Fruit fly (Drosophila melanogaster) whole organism, embryonic: ENCODE results near the gene Indy.

Experiments
- Atf6 ChIP-seq: fragments of 200-800 bp; sonication (Bioruptor generic); IDR thresholded peaks from 2 replicates; pipeline ENCODE4 v1.3.6; 2022; ENCODE audit warnings: missing biosample characterization, missing genetic modification characterization
- BtbVII ChIP-seq: fragments of 200-800 bp; sonication (Bioruptor generic); optimal IDR thresholded peaks from 3 replicates; lab custom pipeline; 2017; ENCODE audit warnings: missing biosample characterization, mild to moderate bottlenecking, missing genetic modification characterization
- CG10565 ChIP-seq: fragments of 200-800 bp; sonication (Bioruptor generic); optimal IDR thresholded peaks from 3 replicates; lab custom pipeline; 2016; ENCODE audit warnings: missing biosample characterization, mild to moderate bottlenecking, missing genetic modification characterization
- CG12219 ChIP-seq: fragments of 200-800 bp; sonication (Bioruptor generic); optimal IDR thresholded peaks from 3 replicates; lab custom pipeline; 2018; ENCODE audit warnings: missing biosample characterization, mild to moderate bottlenecking, missing genetic modification characterization
- CG14710 ChIP-seq: fragments of 200-800 bp; sonication (Bioruptor generic); optimal IDR thresholded peaks from 3 replicates; lab custom pipeline; 2019; ENCODE audit warnings: missing biosample characterization, mild to moderate bottlenecking, missing genetic modification characterization, moderate library complexity
- CG17361 ChIP-seq: fragments of 200-800 bp; sonication (Bioruptor generic); IDR thresholded peaks from 3 replicates; pipeline ENCODE4 v1.3.6; 2022; ENCODE audit warnings: missing biosample characterization, missing genetic modification characterization
- CG17829 ChIP-seq: fragments of 200-800 bp; optimal IDR thresholded peaks from 2 replicates; lab custom pipeline; 2019; ENCODE audit warnings: missing biosample characterization, mild to moderate bottlenecking, missing genetic modification characterization, moderate library complexity
- CG1832 ChIP-seq: fragments of 200-800 bp; sonication (Bioruptor generic); optimal IDR thresholded peaks from 2 replicates; lab custom pipeline; 2017; ENCODE audit warnings: missing biosample characterization, mild to moderate bottlenecking, missing genetic modification characterization, inconsistent platforms
- CG3163 ChIP-seq: fragments of 200-800 bp; sonication (Bioruptor generic); optimal IDR thresholded peaks from 3 replicates; lab custom pipeline; 2016; ENCODE audit warnings: missing biosample characterization, missing genetic modification characterization
- CG32532 ChIP-seq: fragments of 200-800 bp; sonication (Bioruptor generic); IDR thresholded peaks from 2 replicates; pipeline ENCODE4 v1.3.6; 2022; ENCODE audit warnings: missing biosample characterization, missing genetic modification characterization
- CG33213 ChIP-seq: fragments of 200-800 bp; sonication (Bioruptor generic); optimal IDR thresholded peaks from 3 replicates; lab custom pipeline; 2016; ENCODE audit warnings: missing biosample characterization, missing genetic modification characterization
- CG3407 ChIP-seq: fragments of 200-800 bp; sonication (Bioruptor generic); optimal IDR thresholded peaks from 2 replicates; lab custom pipeline; 2018; ENCODE audit warnings: missing biosample characterization, mild to moderate bottlenecking, missing genetic modification characterization
- CG34422 ChIP-seq: fragments of 200-800 bp; sonication (Bioruptor generic); IDR thresholded peaks from 3 replicates; pipeline ENCODE4 v1.3.6; 2022; ENCODE audit warnings: missing biosample characterization, missing genetic modification characterization
- CG4282 ChIP-seq: fragments of 200-800 bp; sonication (Bioruptor generic); optimal IDR thresholded peaks from 2 replicates; lab custom pipeline; 2016; ENCODE audit warnings: missing biosample characterization, missing genetic modification characterization
- CG4707 ChIP-seq: fragments of 200-800 bp; sonication (Bioruptor generic); optimal IDR thresholded peaks from 2 replicates; lab custom pipeline; 2018; ENCODE audit warnings: missing biosample characterization, mild to moderate bottlenecking, missing genetic modification characterization, moderate library complexity
- CG4854 ChIP-seq: fragments of 200-800 bp; sonication (Bioruptor generic); optimal IDR thresholded peaks from 2 replicates; lab custom pipeline; 2016; ENCODE audit warnings: missing biosample characterization, missing genetic modification characterization, inconsistent platforms
- CG6654 ChIP-seq: fragments of 200-800 bp; sonication (Bioruptor generic); optimal IDR thresholded peaks from 2 replicates; lab custom pipeline; 2017; ENCODE audit warnings: missing biosample characterization, mild to moderate bottlenecking, missing genetic modification characterization
- CG7357 ChIP-seq: fragments of 200-800 bp; sonication (Bioruptor generic); IDR thresholded peaks from 3 replicates; pipeline ENCODE4 v1.3.6; 2022; ENCODE audit warnings: missing biosample characterization, missing genetic modification characterization
- CrebB ChIP-seq: fragments of 200-800 bp; sonication (Bioruptor generic); optimal IDR thresholded peaks from 3 replicates; lab custom pipeline; 2018; ENCODE audit warnings: missing biosample characterization, mild to moderate bottlenecking, missing genetic modification characterization
- Dip3 ChIP-seq: fragments of 200-800 bp; sonication (Bioruptor generic); optimal IDR thresholded peaks from 3 replicates; lab custom pipeline; 2016; ENCODE audit warnings: missing biosample characterization, missing genetic modification characterization
- Doc3 ChIP-seq: fragments of 200-800 bp; sonication (Bioruptor generic); IDR thresholded peaks from 3 replicates; pipeline ENCODE4 v1.3.6; 2022; ENCODE audit warnings: missing biosample characterization, missing genetic modification characterization; ENCODE audit not compliant: partially characterized antibody
- Dp ChIP-seq: fragments of 200-800 bp; sonication (Bioruptor generic); optimal IDR thresholded peaks from 2 replicates; lab custom pipeline; 2018; ENCODE audit warnings: missing biosample characterization, mild to moderate bottlenecking, missing genetic modification characterization, moderate library complexity
- ERR ChIP-seq: fragments of 200-800 bp; sonication (Bioruptor generic); optimal IDR thresholded peaks from 2 replicates; lab custom pipeline; 2016; ENCODE audit warnings: missing biosample characterization, missing genetic modification characterization
- Fer3 ChIP-seq: fragments of 200-800 bp; sonication (Bioruptor generic); optimal IDR thresholded peaks from 2 replicates; lab custom pipeline; 2018; ENCODE audit warnings: missing biosample characterization, mild to moderate bottlenecking, missing genetic modification characterization, moderate library complexity
- Hr3 ChIP-seq: fragments of 200-800 bp; sonication (Bioruptor generic); optimal IDR thresholded peaks from 3 replicates; lab custom pipeline; 2016; ENCODE audit warnings: missing biosample characterization, missing genetic modification characterization
- Jarid2 ChIP-seq: fragments of 200-800 bp; sonication (Bioruptor generic); optimal IDR thresholded peaks from 3 replicates; lab custom pipeline; 2017; ENCODE audit warnings: mild to moderate bottlenecking, missing biosample characterization, missing genetic modification reagents, missing genetic modification characterization
- Kr ChIP-seq: fragments of 200-800 bp; sonication (Bioruptor generic); optimal IDR thresholded peaks from 2 replicates; lab custom pipeline; 2017; ENCODE audit warnings: missing biosample characterization, mild to moderate bottlenecking, missing genetic modification characterization
- MBD-R2 ChIP-seq: fragments of 200-800 bp; sonication (Bioruptor generic); IDR thresholded peaks from 2 replicates; pipeline ENCODE4 v1.3.6; 2022; ENCODE audit warnings: missing biosample characterization, missing genetic modification characterization
- NC2β ChIP-seq: fragments of 200-800 bp; sonication (Bioruptor generic); optimal IDR thresholded peaks from 2 replicates; lab custom pipeline; 2016; ENCODE audit warnings: missing biosample characterization, missing genetic modification characterization
- Oaz ChIP-seq: fragments of 200-800 bp; sonication (Bioruptor generic); IDR thresholded peaks from 2 replicates; pipeline ENCODE4 v1.3.6; 2022; ENCODE audit warnings: missing biosample characterization, missing genetic modification characterization
- Six4 ChIP-seq: fragments of 200-800 bp; sonication (Bioruptor generic); optimal IDR thresholded peaks from 2 replicates; lab custom pipeline; 2016; ENCODE audit warnings: missing biosample characterization, missing genetic modification characterization
- Spps ChIP-seq: fragments of 200-800 bp; sonication (Bioruptor generic); optimal IDR thresholded peaks from 2 replicates; lab custom pipeline; 2018; ENCODE audit warnings: missing biosample characterization, mild to moderate bottlenecking, missing genetic modification characterization
- Vsx1 ChIP-seq: fragments of 200-800 bp; sonication (Bioruptor generic); optimal IDR thresholded peaks from 2 replicates; lab custom pipeline; 2017; ENCODE audit warnings: missing biosample characterization, mild to moderate bottlenecking, missing genetic modification characterization, missing genetic modification reagents
- caup ChIP-seq: fragments of 200-800 bp; sonication (Bioruptor generic); optimal IDR thresholded peaks from 3 replicates; lab custom pipeline; 2017; ENCODE audit warnings: missing biosample characterization, mild to moderate bottlenecking, missing genetic modification characterization, moderate library complexity; ENCODE audit not compliant: severe bottlenecking
- ci ChIP-seq: fragments of 200-800 bp; sonication (Bioruptor generic); IDR thresholded peaks from 3 replicates; pipeline ENCODE4 v1.3.6; 2022; ENCODE audit warnings: missing biosample characterization, missing genetic modification characterization
- da ChIP-seq: fragments of 200-800 bp; sonication (Bioruptor generic); optimal IDR thresholded peaks from 2 replicates; lab custom pipeline; 2016; ENCODE audit warnings: missing biosample characterization, missing genetic modification characterization
- ems ChIP-seq: fragments of 200-800 bp; sonication (Bioruptor generic); optimal IDR thresholded peaks from 3 replicates; lab custom pipeline; 2016; ENCODE audit warnings: missing biosample characterization, missing genetic modification characterization
- grau ChIP-seq: fragments of 200-800 bp; optimal IDR thresholded peaks from 3 replicates; lab custom pipeline; 2019; ENCODE audit warnings: missing biosample characterization, mild to moderate bottlenecking, missing genetic modification characterization, moderate library complexity
- grn ChIP-seq: fragments of 200-800 bp; sonication (Bioruptor generic); optimal IDR thresholded peaks from 3 replicates; lab custom pipeline; 2017; ENCODE audit warnings: missing biosample characterization, missing genetic modification characterization
- gsb ChIP-seq: fragments of 200-800 bp; sonication (Bioruptor generic); IDR thresholded peaks from 2 replicates; pipeline ENCODE4 v1.3.6; 2022; ENCODE audit warnings: missing biosample characterization, missing genetic modification characterization
- kah ChIP-seq: fragments of 200-800 bp; sonication (Bioruptor generic); optimal IDR thresholded peaks from 2 replicates; lab custom pipeline; 2018; ENCODE audit warnings: missing biosample characterization, mild to moderate bottlenecking, missing genetic modification characterization
- luna ChIP-seq: fragments of 200-800 bp; sonication (Bioruptor generic); optimal IDR thresholded peaks from 2 replicates; lab custom pipeline; 2016; ENCODE audit warnings: missing biosample characterization, missing genetic modification characterization
- mld ChIP-seq: fragments of 200-800 bp; sonication (Bioruptor generic); IDR thresholded peaks from 3 replicates; pipeline ENCODE4 v1.3.6; 2022; ENCODE audit warnings: missing biosample characterization, missing genetic modification characterization; ENCODE audit not compliant: partially characterized antibody
- pho ChIP-seq: fragments of 200-800 bp; sonication (Bioruptor generic); optimal IDR thresholded peaks from 2 replicates; lab custom pipeline; 2016; ENCODE audit warnings: missing biosample characterization, missing genetic modification characterization
- phol ChIP-seq: fragments of 200-800 bp; sonication (Bioruptor generic); optimal IDR thresholded peaks from 3 replicates; lab custom pipeline; 2018; ENCODE audit warnings: missing biosample characterization, mild to moderate bottlenecking, missing genetic modification characterization, moderate library complexity
- ranshi ChIP-seq: fragments of 200-800 bp; sonication (Bioruptor generic); IDR thresholded peaks from 2 replicates; pipeline ENCODE4 v1.3.6; 2022; ENCODE audit warnings: missing biosample characterization, missing genetic modification characterization
- rib ChIP-seq: fragments of 200-800 bp; sonication (Bioruptor generic); IDR thresholded peaks from 2 replicates; pipeline ENCODE4 v1.3.6; 2022; ENCODE audit warnings: missing biosample characterization, missing genetic modification characterization
- sd ChIP-seq: fragments of 200-800 bp; sonication (Bioruptor generic); optimal IDR thresholded peaks from 3 replicates; lab custom pipeline; 2018; ENCODE audit warnings: missing biosample characterization, mild to moderate bottlenecking, missing genetic modification characterization, moderate library complexity
- so ChIP-seq: fragments of 200-800 bp; sonication (Bioruptor generic); IDR thresholded peaks from 3 replicates; pipeline ENCODE4 v1.3.6; 2022; ENCODE audit warnings: missing biosample characterization, missing genetic modification characterization
- ttk ChIP-seq: fragments of 200-800 bp; sonication (Bioruptor generic); IDR thresholded peaks from 2 replicates; pipeline ENCODE4 v2.1.2; 2022; ENCODE audit warnings: missing biosample characterization, missing genetic modification characterization
- vvl ChIP-seq: fragments of 200-800 bp; sonication (Bioruptor generic); IDR thresholded peaks from 2 replicates; pipeline ENCODE4 v1.3.6; 2022; ENCODE audit warnings: missing biosample characterization, missing genetic modification characterization

The Indy gene

DNA sequence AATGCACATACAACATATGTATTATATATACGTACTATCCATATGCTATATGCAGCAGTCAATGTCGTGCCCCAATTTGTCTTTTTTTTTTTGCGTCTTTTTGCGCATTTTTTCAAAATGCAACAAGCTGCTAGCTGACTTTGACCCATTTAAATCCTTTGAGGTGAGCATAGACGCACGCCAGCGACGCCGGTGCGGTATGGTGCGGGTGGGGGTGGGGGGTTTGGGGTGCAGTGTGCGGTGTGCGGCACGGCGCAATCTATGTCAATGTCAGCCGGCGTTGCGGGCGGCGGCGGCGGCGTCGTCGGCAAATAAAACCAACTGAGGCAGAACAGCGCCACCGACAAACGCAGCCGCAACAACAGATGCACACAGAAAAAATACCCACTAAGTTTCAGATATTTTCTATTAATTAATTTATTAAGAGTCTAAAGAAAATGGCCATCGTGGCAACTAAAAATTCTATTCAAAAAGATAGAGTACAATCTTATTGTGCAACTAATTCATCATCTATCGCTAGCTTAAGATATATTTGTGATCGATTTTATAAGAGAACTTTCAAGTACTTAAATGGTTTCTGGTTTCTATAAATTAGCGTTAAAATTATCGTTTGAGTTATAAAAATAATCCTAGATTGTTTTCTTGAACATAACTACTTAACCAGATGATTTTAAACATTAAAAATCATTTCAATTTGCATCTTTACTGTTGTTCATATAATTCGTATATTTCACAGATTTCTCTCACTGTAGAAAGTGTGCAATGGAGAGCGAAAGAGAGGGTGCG, 50.8 kb downstream of the Indy start (continued):
- TF ChIP-seq CG12219 (GFP tag; lab: Kevin White, UChicago), result no peak
- no peak for TF ChIP-seq Doc3
- no peak for TF ChIP-seq CG4707 (GFP tag; lab: Kevin White, UChicago)
- TF ChIP-seq BtbVII, result no peak
- no peak for TF ChIP-seq CrebB (tag; lab: Kevin White, UChicago)
- no peak for TF ChIP-seq Jarid2 (GFP tag; lab: Kevin White, UChicago)
- no peak for TF ChIP-seq Spps (tag; lab: Kevin White, UChicago)
- no peak for TF ChIP-seq Fer3 (tag; lab: Kevin White, UChicago)
- TF ChIP-seq caup (GFP tag; lab: Kevin White, UChicago), result no peak
- TF ChIP-seq CG14710 (tag; lab: Kevin White, UChicago), result peak; percentile 17
- no peak for TF ChIP-seq ci (GFP tag; lab: Robert Waterston, UW)
- TF ChIP-seq MBD-R2 (GFP tag; lab: Robert Waterston, UW), result no peak
- no peak for TF ChIP-seq CG4282 (GFP tag; lab: Kevin White, UChicago)
- peak; percentile 20 for TF ChIP-seq CG17829
- peak; percentile 74 for TF ChIP-seq CG17361 (GFP tag; lab: Robert Waterston, UW)
- no peak for TF ChIP-seq grn (GFP tag; lab: Kevin White, UChicago)
- no peak for TF ChIP-seq ranshi (GFP tag; lab: Robert Waterston, UW)
- no peak for TF ChIP-seq Dip3 (GFP tag; lab: Kevin White, UChicago)
- TF ChIP-seq kah (GFP tag; lab: Kevin White, UChicago), result no peak
- TF ChIP-seq Hr3 (GFP tag; lab: Kevin White, UChicago), result no peak
- no peak for TF ChIP-seq CG33213 (GFP tag; lab: Kevin White, UChicago)
- TF ChIP-seq ERR, result no peak
- TF ChIP-seq Vsx1, result no peak
- peak; percentile 10 for TF ChIP-seq CG3407
- no peak for TF ChIP-seq gsb (GFP tag; lab: Robert Waterston, UW)
- no peak for TF ChIP-seq pho
- TF ChIP-seq Atf6, result no peak
- TF ChIP-seq CG32532 (GFP tag; lab: Robert Waterston, UW), result no peak
- peak; percentile 21; the same call in 1 of the 2 replicates for TF ChIP-seq vvl (GFP tag; lab: Robert Waterston, UW)
- peak; percentile 18 for TF ChIP-seq grau (tag; lab: Kevin White, UChicago)
- TF ChIP-seq rib (GFP tag; lab: Robert Waterston, UW), result no peak
- TF ChIP-seq CG10565 (GFP tag; lab: Kevin White, UChicago), result no peak
- TF ChIP-seq CG4854 (GFP tag; lab: Kevin White, UChicago), result no peak
- no peak for TF ChIP-seq da (GFP tag; lab: Kevin White, UChicago)
- TF ChIP-seq CG3163 (GFP tag; lab: Kevin White, UChicago), result no peak
- no peak for TF ChIP-seq mld (GFP tag; lab: Robert Waterston, UW)
- no peak for TF ChIP-seq Kr (GFP tag; lab: Kevin White, UChicago)
- no peak for TF ChIP-seq ttk
- no peak for TF ChIP-seq luna (GFP tag; lab: Kevin White, UChicago)
- no peak for TF ChIP-seq Six4 (GFP tag; lab: Kevin White, UChicago)
- no peak for TF ChIP-seq CG7357 (GFP tag; lab: Robert Waterston, UW)
- no peak for TF ChIP-seq Oaz (GFP tag; lab: Robert Waterston, UW)
- no peak for TF ChIP-seq sd (tag; lab: Kevin White, UChicago)
- TF ChIP-seq Dp (GFP tag; lab: Kevin White, UChicago), result no peak
- no peak for TF ChIP-seq CG6654 (GFP tag; lab: Kevin White, UChicago)
- TF ChIP-seq so (GFP tag; lab: Robert Waterston, UW), result 0 out of 3 replicates have a peak, but pooled peaks have one; percentile 9
- TF ChIP-seq NC2β (GFP tag; lab: Kevin White, UChicago), result no peak
- TF ChIP-seq CG1832 (GFP tag; lab: Kevin White, UChicago), result no peak
- TF ChIP-seq ems (GFP tag; lab: Kevin White, UChicago), result no peak
- no peak for TF ChIP-seq CG34422 (GFP tag; lab: Robert Waterston, UW)
- peak; percentile 69 for TF ChIP-seq phol (tag; lab: Kevin White, UChicago)
